Worm (Caenorhabditis elegans): Measurements from ENCODE around the gene plc-2.
"Not testable (repeated sequence)": the region's sequence is repeated elsewhere in the genome, so short reads cannot be mapped to it uniquely, and the experiment has no call there.

plc-2 gene

ce11 chrV:15189567-15189966 is 2.8 kb upstream of the plc-2 start, which contains the start of gene cyn-3:
TSS of gene cyn-3 (plus strand) at chrV:15189927.
- TF ChIP-seq sea-1 (GFP tag; conservative IDR thresholded peaks at IDR 0.05): no peak
- TF ChIP-seq tbx-37 (GFP tag; conservative IDR thresholded peaks at IDR 0.05): no peak
- no peak for TF ChIP-seq hmg-4 (GFP tag; optimal IDR thresholded peaks at IDR 0.05)
- no peak for TF ChIP-seq flt-1 (GFP tag; IDR thresholded peaks at IDR 0.05)
- TF ChIP-seq ama-1 (optimal IDR thresholded peaks at IDR 0.05): no peak
- no peak for TF ChIP-seq ets-7 (tag; optimal IDR thresholded peaks at IDR 0.05)
- TF ChIP-seq tra-4 (tag; optimal IDR thresholded peaks at IDR 0.05): no peak
- no peak for TF ChIP-seq F13C5.2 (tag; optimal IDR thresholded peaks at IDR 0.05)
- TF ChIP-seq pes-1 (GFP tag; IDR thresholded peaks at IDR 0.05): no peak

ce11 chrV:15190903-15191302 is 1.5 kb upstream of the plc-2 start, which contains the start of gene Y75B12B.11:
TSS of gene Y75B12B.11 (plus strand) at chrV:15191296.
- TF ChIP-seq tbx-37 (GFP tag; conservative IDR thresholded peaks at IDR 0.05): peak; percentile 80
- TF ChIP-seq F13C5.2 (tag; optimal IDR thresholded peaks at IDR 0.05): peak; percentile 97
- TF ChIP-seq hmbx-1 (tag; optimal IDR thresholded peaks at IDR 0.05): peak; percentile 67
- peak; percentile 87 for TF ChIP-seq tra-4 (tag; optimal IDR thresholded peaks at IDR 0.05)
- peak; percentile 89 for TF ChIP-seq ceh-13 (GFP tag; optimal IDR thresholded peaks at IDR 0.05)
- TF ChIP-seq ceh-36 (tag; optimal IDR thresholded peaks at IDR 0.05): peak; percentile 85
- peak; percentile 91 for TF ChIP-seq tbx-11 (GFP tag; IDR thresholded peaks at IDR 0.05)
- TF ChIP-seq hnd-1 (tag; optimal IDR thresholded peaks at IDR 0.05): peak; percentile 76
- peak; percentile 94 for TF ChIP-seq sea-1 (GFP tag; conservative IDR thresholded peaks at IDR 0.05)
- TF ChIP-seq ama-1 (optimal IDR thresholded peaks at IDR 0.05): peak; percentile 48
- TF ChIP-seq pes-1 (GFP tag; IDR thresholded peaks at IDR 0.05): peak; percentile 94
- TF ChIP-seq aly-1 (tag; optimal IDR thresholded peaks at IDR 0.05): peak; percentile 96
- TF ChIP-seq scrt-1 (GFP tag; IDR thresholded peaks at IDR 0.05): peak; percentile 93
- TF ChIP-seq flt-1 (GFP tag; IDR thresholded peaks at IDR 0.05): peak; percentile 91
- peak; percentile 92 for TF ChIP-seq B0310.2 (tag; optimal IDR thresholded peaks at IDR 0.05)
- TF ChIP-seq hmg-4 (GFP tag; optimal IDR thresholded peaks at IDR 0.05): peak; percentile 97
- TF ChIP-seq ets-7 (tag; optimal IDR thresholded peaks at IDR 0.05): peak; percentile 88

- TF ChIP-seq aly-1 (tag; optimal IDR thresholded peaks at IDR 0.05): no peak
- no peak for TF ChIP-seq pes-1 (GFP tag; IDR thresholded peaks at IDR 0.05)
- TF ChIP-seq ets-7 (tag; optimal IDR thresholded peaks at IDR 0.05): no peak
- no peak for TF ChIP-seq F13C5.2 (tag; optimal IDR thresholded peaks at IDR 0.05)
- no peak for TF ChIP-seq ceh-13 (GFP tag; optimal IDR thresholded peaks at IDR 0.05)
- TF ChIP-seq tbx-37 (GFP tag; conservative IDR thresholded peaks at IDR 0.05): no peak
- no peak for TF ChIP-seq sea-1 (GFP tag; conservative IDR thresholded peaks at IDR 0.05)
- no peak for TF ChIP-seq flt-1 (GFP tag; IDR thresholded peaks at IDR 0.05)
These were observed 401 bp upstream of the plc-2 start for ce11 chrV:15191971-15192370.

- TF ChIP-seq tra-4 (tag; optimal IDR thresholded peaks at IDR 0.05): no peak
- TF ChIP-seq hnd-1 (tag; optimal IDR thresholded peaks at IDR 0.05): no peak
- TF ChIP-seq ets-7 (tag; optimal IDR thresholded peaks at IDR 0.05): no peak
- TF ChIP-seq hmg-4 (GFP tag; optimal IDR thresholded peaks at IDR 0.05): no peak
- TF ChIP-seq ceh-36 (tag; optimal IDR thresholded peaks at IDR 0.05): no peak
- TF ChIP-seq tbx-37 (GFP tag; conservative IDR thresholded peaks at IDR 0.05): no peak
- no peak for TF ChIP-seq hmbx-1 (tag; optimal IDR thresholded peaks at IDR 0.05)
- TF ChIP-seq F13C5.2 (tag; optimal IDR thresholded peaks at IDR 0.05): no peak
- no peak for TF ChIP-seq sea-1 (GFP tag; conservative IDR thresholded peaks at IDR 0.05)
- TF ChIP-seq aly-1 (tag; optimal IDR thresholded peaks at IDR 0.05): no peak
- TF ChIP-seq flt-1 (GFP tag; IDR thresholded peaks at IDR 0.05): no peak
- TF ChIP-seq ceh-13 (GFP tag; optimal IDR thresholded peaks at IDR 0.05): no peak
- TF ChIP-seq ama-1 (optimal IDR thresholded peaks at IDR 0.05): no peak
- no peak for TF ChIP-seq B0310.2 (tag; optimal IDR thresholded peaks at IDR 0.05)
- TF ChIP-seq tbx-11 (GFP tag; IDR thresholded peaks at IDR 0.05): no peak
- no peak for TF ChIP-seq scrt-1 (GFP tag; IDR thresholded peaks at IDR 0.05)
- no peak for TF ChIP-seq pes-1 (GFP tag; IDR thresholded peaks at IDR 0.05)
These were observed 1.5 kb downstream of the plc-2 start, which contains the start of gene Y75B12B.13 for ce11 chrV:15193909-15194308. TSS of gene Y75B12B.13 (minus strand) at chrV:15194009.

ce11 chrV:15197955-15198354 is 5.6 kb downstream of the plc-2 start, which contains the start of gene srw-1:
TSS of gene srw-1 (plus strand) at chrV:15198255.
- no peak for TF ChIP-seq hmbx-1 (tag; optimal IDR thresholded peaks at IDR 0.05)
- no peak for TF ChIP-seq F13C5.2 (tag; optimal IDR thresholded peaks at IDR 0.05)
- TF ChIP-seq aly-1 (tag; optimal IDR thresholded peaks at IDR 0.05): no peak
- TF ChIP-seq B0310.2 (tag; optimal IDR thresholded peaks at IDR 0.05): no peak
- TF ChIP-seq ets-7 (tag; optimal IDR thresholded peaks at IDR 0.05): no peak
- TF ChIP-seq hnd-1 (tag; optimal IDR thresholded peaks at IDR 0.05): no peak
- no peak for TF ChIP-seq ceh-36 (tag; optimal IDR thresholded peaks at IDR 0.05)
- TF ChIP-seq flt-1 (GFP tag; IDR thresholded peaks at IDR 0.05): no peak
- TF ChIP-seq ama-1 (optimal IDR thresholded peaks at IDR 0.05): no peak
- no peak for TF ChIP-seq tra-4 (tag; optimal IDR thresholded peaks at IDR 0.05)
- no peak for TF ChIP-seq tbx-11 (GFP tag; IDR thresholded peaks at IDR 0.05)
- no peak for TF ChIP-seq ceh-13 (GFP tag; optimal IDR thresholded peaks at IDR 0.05)
- TF ChIP-seq sea-1 (GFP tag; conservative IDR thresholded peaks at IDR 0.05): no peak

- no peak for TF ChIP-seq flt-1 (GFP tag; IDR thresholded peaks at IDR 0.05)
- no peak for TF ChIP-seq aly-1 (tag; optimal IDR thresholded peaks at IDR 0.05)
- no peak for TF ChIP-seq ceh-36 (tag; optimal IDR thresholded peaks at IDR 0.05)
- no peak for TF ChIP-seq sea-1 (GFP tag; conservative IDR thresholded peaks at IDR 0.05)
- TF ChIP-seq tbx-11 (GFP tag; IDR thresholded peaks at IDR 0.05): no peak
- no peak for TF ChIP-seq ets-7 (tag; optimal IDR thresholded peaks at IDR 0.05)
- TF ChIP-seq hmg-4 (GFP tag; optimal IDR thresholded peaks at IDR 0.05): no peak
- TF ChIP-seq hnd-1 (tag; optimal IDR thresholded peaks at IDR 0.05): no peak
- TF ChIP-seq F13C5.2 (tag; optimal IDR thresholded peaks at IDR 0.05): no peak
- no peak for TF ChIP-seq tra-4 (tag; optimal IDR thresholded peaks at IDR 0.05)
These were observed 7.4 kb downstream of the plc-2 start, which contains the start of gene Y75B12B.10 for ce11 chrV:15199768-15200167. TSS of gene Y75B12B.10 (plus strand) at chrV:15200068.

- not testable (repeated sequence) for TF ChIP-seq hnd-1 (tag; optimal IDR thresholded peaks at IDR 0.05); ceh-36 (tag; optimal IDR thresholded peaks at IDR 0.05); scrt-1 (GFP tag; IDR thresholded peaks at IDR 0.05)
These were observed 15.3 kb downstream of the plc-2 start, which contains the start of gene C41G6.12 for ce11 chrV:15207681-15208080. TSS of gene C41G6.12 (minus strand) at chrV:15207781.
